Worm (Caenorhabditis elegans) whole organism, L4/young adult: ENCODE measurements around the gene srx-31.
"Not testable (repeated sequence)": the region's sequence is repeated elsewhere in the genome, so short reads cannot be mapped to it uniquely, and the experiment has no call there.

Experiments
- W03F9.2 ChIP-seq: fragments of 150-350 bp; optimal IDR thresholded peaks from 2 replicates; lab custom pipeline; 2014; ENCODE audit warnings: missing biosample characterization, missing genetic modification characterization
- dao-5 ChIP-seq: sonication (generic microtip); optimal IDR thresholded peaks from 2 replicates; lab custom pipeline; 2016; ENCODE audit warnings: missing genotype, missing genetic modification characterization, moderate library complexity, missing compliant biosample characterization
- him-1 ChIP-seq: sonication (generic microtip); optimal IDR thresholded peaks from 2 replicates; lab custom pipeline; 2016; ENCODE audit warnings: missing genotype, missing genetic modification reagents, missing genetic modification characterization, missing compliant biosample characterization

srx-31 gene

DNA sequence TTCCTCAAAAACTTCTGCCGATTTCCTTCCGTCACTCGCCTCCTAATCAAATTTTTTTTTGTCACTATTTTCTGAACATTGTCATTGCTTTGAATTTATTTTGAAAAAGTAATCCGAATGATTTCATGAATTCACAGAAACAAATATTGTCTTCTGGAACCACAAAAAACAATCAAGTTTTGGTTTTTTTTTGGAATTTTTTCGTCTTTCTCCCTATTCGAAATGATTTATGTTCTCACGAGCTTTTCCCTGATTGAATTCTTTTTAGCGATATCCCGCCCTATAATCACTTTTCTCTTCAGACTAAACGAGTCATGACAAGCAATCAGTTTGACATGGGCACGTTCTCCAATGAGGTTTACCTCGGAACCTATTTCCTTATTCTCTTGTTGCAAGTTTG, 10.5 kb upstream of the srx-31 start, which contains the start of gene F41H8.1:
F41H8.1 (plus strand) TSS at position 301 of the 400 bp plus-strand sequence.
- TF ChIP-seq dao-5 (tag; lab: Kevin White, UChicago) (no peak), him-1 (tag; lab: Kevin White, UChicago) (no peak), W03F9.2 (tag; lab: Kevin White, UChicago) (no peak)

- TF ChIP-seq W03F9.2 (tag; lab: Kevin White, UChicago) = no peak
- TF ChIP-seq dao-5 (tag; lab: Kevin White, UChicago) = no peak
- no peak for TF ChIP-seq him-1 (tag; lab: Kevin White, UChicago)
Measured at ce11 chrV:826097-826496, 3.3 kb upstream of the srx-31 start, which contains the start of gene F41H8.2. Gene F41H8.2, plus strand, starts transcription at chrV:826397.

ce11 chrV:820629-821028, 2.2 kb downstream of the srx-31 start, which contains the start of gene srx-32:
Gene srx-32, minus strand, starts transcription at chrV:820729.
- not testable (repeated sequence) for TF ChIP-seq W03F9.2, him-1, dao-5 (tag; lab: Kevin White, UChicago)

DNA sequence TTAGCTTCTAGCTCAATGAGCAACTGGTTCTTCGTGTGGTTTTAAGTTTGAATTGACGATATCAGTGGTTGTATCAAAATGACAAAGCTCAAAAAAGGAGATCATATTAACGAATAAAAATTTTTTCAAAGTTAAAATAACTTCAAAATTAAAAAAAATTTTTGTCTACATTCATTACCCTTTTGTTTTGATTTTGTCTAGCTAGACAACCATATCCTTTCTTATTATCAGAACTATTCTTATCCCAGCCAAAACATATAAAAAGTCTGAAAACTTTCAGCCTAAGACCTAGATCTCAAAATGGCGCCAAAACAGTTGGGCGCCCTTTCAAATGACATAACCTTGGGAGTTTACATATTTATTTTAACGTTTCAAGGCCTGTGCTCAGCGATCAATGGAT, 5.6 kb downstream of the srx-31 start, which contains the start of gene R13D11.1:
R13D11.1 (plus strand) TSS at position 301 of the 400 bp plus-strand sequence.
- no peak for TF ChIP-seq dao-5 (tag; lab: Kevin White, UChicago)
- TF ChIP-seq W03F9.2 (tag; lab: Kevin White, UChicago) = no peak
- TF ChIP-seq him-1 (tag; lab: Kevin White, UChicago) = no peak

ce11 chrV:814716-815115, 8.1 kb downstream of the srx-31 start, which contains the start of gene R13D11.3:
Gene R13D11.3, plus strand, starts transcription at chrV:815016.
- no peak for TF ChIP-seq dao-5 (tag; lab: Kevin White, UChicago)
- TF ChIP-seq him-1 (tag; lab: Kevin White, UChicago) = no peak
- TF ChIP-seq W03F9.2 (tag; lab: Kevin White, UChicago) = no peak

DNA sequence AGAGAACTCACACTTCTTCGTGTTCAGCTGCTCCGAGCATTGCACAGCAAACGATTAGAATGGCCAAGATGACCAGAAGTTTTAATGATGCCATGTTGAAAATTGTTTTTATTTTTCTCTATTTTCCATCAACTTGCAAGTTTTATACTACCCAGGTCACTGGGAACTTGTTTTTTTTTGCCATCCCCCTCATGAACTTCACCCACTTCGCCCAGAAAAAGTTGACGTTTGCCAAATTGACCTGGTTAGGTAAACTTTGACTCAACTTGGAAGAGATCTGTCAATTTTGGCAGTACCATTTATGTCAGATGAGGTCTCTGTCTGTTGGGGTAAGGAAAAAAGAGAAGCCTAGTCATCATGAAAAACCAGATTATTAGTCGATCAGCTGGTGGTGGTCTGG, 9.7 kb downstream of the srx-31 start, which contains the start of gene R13D11.10:
R13D11.10 (minus strand) TSS at position 101 of the 400 bp plus-strand sequence.
- TF ChIP-seq dao-5 (tag; lab: Kevin White, UChicago) = no peak
- no peak for TF ChIP-seq him-1 (tag; lab: Kevin White, UChicago)
- no peak for TF ChIP-seq W03F9.2 (tag; lab: Kevin White, UChicago)

DNA sequence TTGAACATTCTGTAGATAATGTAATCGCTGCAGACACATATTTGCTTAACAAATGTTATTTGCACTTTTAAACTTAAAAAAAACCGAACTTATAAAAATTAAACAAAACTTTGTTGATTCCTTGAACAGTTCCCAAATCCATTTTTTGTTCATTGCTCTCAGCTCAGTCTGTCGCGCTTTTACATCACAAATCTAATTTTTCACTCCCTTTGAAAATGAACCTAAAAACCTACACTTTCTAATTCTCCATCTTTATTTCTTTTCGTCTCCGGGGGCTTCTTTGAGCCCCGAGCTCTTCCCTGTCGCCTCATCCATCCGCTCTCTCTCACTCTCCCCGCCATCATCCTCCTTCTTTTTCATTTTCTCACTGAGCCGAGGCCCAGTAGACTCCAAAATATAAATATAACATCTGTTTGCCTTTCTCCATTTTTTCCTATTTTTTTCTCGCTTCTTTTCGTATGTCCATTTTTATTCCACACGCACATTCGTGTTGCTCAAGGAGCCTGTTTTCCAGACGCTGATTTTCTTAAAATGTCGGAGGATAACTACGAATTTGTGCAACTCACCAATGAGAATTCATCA, 12.4 kb downstream of the srx-31 start, which contains the start of gene R13D11.4:
R13D11.4 (plus strand) TSS at position 532 of the 582 bp plus-strand sequence.
- no peak for TF ChIP-seq W03F9.2 (tag; lab: Kevin White, UChicago)
- no peak for TF ChIP-seq him-1 (tag; lab: Kevin White, UChicago)
- no peak for TF ChIP-seq dao-5 (tag; lab: Kevin White, UChicago)

- no peak for TF ChIP-seq dao-5 (tag; lab: Kevin White, UChicago)
- no peak for TF ChIP-seq W03F9.2 (tag; lab: Kevin White, UChicago)
- no peak for TF ChIP-seq him-1 (tag; lab: Kevin White, UChicago)
Measured at ce11 chrV:808260-808659, 14.6 kb downstream of the srx-31 start.

- TF ChIP-seq him-1 (tag; lab: Kevin White, UChicago) (no peak), dao-5 (tag; lab: Kevin White, UChicago) (no peak), W03F9.2 (tag; lab: Kevin White, UChicago) (no peak)
Measured at ce11 chrV:804485-804884, 18.3 kb downstream of the srx-31 start, which contains the start of gene nhr-270. Gene nhr-270, minus strand, starts transcription at chrV:804741.

DNA sequence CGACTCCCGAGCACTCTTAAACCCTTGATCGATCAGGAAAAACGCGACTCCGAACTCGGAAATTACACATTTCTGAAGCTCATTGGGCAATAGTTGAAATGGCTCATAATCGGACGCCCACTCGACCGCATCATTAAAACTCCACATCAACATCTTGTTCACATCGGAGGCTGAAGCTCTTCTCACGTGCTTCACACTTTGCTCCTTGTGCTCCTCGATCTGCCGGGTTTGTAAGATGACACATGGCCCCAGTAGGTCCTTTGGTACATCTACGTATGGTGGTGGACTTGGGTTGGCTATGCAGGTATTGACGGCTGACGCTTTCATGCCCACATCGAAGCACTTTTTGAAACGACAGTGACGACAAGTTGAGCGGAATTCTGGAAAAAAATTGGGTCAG, 19.4 kb downstream of the srx-31 start:
- no peak for TF ChIP-seq him-1 (tag; lab: Kevin White, UChicago)
- TF ChIP-seq dao-5 (tag; lab: Kevin White, UChicago) = no peak
- no peak for TF ChIP-seq W03F9.2 (tag; lab: Kevin White, UChicago)

DNA sequence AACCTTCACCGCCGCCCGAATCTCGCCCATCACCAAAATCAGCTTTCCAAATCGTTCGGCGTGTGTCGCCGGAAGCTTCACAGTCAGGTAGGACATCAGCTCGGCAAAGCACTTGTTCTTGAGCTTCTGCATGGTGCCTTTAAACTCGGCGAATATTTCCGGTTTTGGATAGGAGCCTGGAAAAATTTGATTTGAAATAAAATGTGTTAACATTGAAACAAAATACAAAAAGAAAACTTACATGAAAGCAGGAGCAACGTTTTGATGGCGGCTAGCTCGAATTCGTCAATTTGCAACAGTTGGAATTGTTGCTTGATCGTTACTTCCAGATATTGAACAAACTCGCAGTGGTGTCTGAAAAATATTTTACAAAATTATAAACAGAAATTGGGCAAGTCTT, 20.1 kb downstream of the srx-31 start:
- TF ChIP-seq dao-5 (tag; lab: Kevin White, UChicago) (no peak), him-1 (tag; lab: Kevin White, UChicago) (no peak)

ce11 chrV:801555-802060, 21.2 kb downstream of the srx-31 start:
- TF ChIP-seq him-1 (tag; lab: Kevin White, UChicago) (no peak), dao-5 (tag; lab: Kevin White, UChicago) (no peak), W03F9.2 (tag; lab: Kevin White, UChicago) (no peak)

DNA sequence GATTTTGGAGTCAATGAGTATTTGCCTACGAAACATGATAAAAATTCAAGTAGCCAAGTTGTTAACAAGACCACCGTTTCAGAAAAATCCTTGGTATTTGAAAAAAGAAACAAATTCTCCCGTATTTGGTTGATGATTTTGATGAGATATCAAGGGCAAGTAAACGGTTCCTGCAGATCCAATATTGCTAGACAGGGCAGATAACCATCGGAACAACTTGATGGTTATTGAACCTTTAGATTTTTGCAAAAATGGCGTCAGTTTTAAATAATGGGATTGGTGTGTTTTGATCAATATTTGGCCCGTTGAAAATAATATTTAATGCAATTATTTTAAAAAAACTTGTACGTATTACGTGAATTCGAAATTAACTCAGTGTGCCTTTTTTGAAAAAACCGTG, 22.6 kb downstream of the srx-31 start:
- no peak for TF ChIP-seq him-1 (tag; lab: Kevin White, UChicago)
- no peak for TF ChIP-seq W03F9.2 (tag; lab: Kevin White, UChicago)
- TF ChIP-seq dao-5 (tag; lab: Kevin White, UChicago) = no peak
